Fruit fly (Drosophila melanogaster): ENCODE data around the gene ds.

ds gene

dm6 chr2L:734120-734519 is 19.3 kb upstream of the ds start:
- TF ChIP-seq CG34367 (tag; optimal IDR thresholded peaks at IDR 0.05) = no peak
- no peak for TF ChIP-seq Snoo (tag; optimal IDR thresholded peaks at IDR 0.05)
- TF ChIP-seq fd96Ca (GFP tag; IDR thresholded peaks at IDR 0.05) = peak; percentile 58; the same call in 2 of the 3 replicates
- no peak for TF ChIP-seq Pif1B (GFP tag; optimal IDR thresholded peaks at IDR 0.05)
- TF ChIP-seq CG9948 (tag; optimal IDR thresholded peaks at IDR 0.05) = no peak
- no peak for TF ChIP-seq CG13204 (GFP tag; optimal IDR thresholded peaks at IDR 0.05)
- peak; percentile 80 for TF ChIP-seq CG14655 (GFP tag; optimal IDR thresholded peaks at IDR 0.05)
- TF ChIP-seq rn (GFP tag; IDR thresholded peaks at IDR 0.05) = no peak
- TF ChIP-seq D1 (tag; optimal IDR thresholded peaks at IDR 0.05) = no peak
- TF ChIP-seq Pif1A (GFP tag; optimal IDR thresholded peaks at IDR 0.05) = no peak
- TF ChIP-seq CG10348 (GFP tag; IDR thresholded peaks at IDR 0.05) = no peak
- no peak for TF ChIP-seq CG17806 (tag; optimal IDR thresholded peaks at IDR 0.05)
- TF ChIP-seq Ets98B (GFP tag; IDR thresholded peaks at IDR 0.05) = peak; percentile 72
- no peak for TF ChIP-seq CG12605 (GFP tag; IDR thresholded peaks at IDR 0.05)
- no peak for TF ChIP-seq gl (tag; optimal IDR thresholded peaks at IDR 0.05)
- peak; percentile 77 for TF ChIP-seq CG8301 (tag; optimal IDR thresholded peaks at IDR 0.05)
- TF ChIP-seq CG15710 (tag; optimal IDR thresholded peaks at IDR 0.05) = no peak
- no peak for TF ChIP-seq EcR (GFP tag; optimal IDR thresholded peaks at IDR 0.05)
- no peak for TF ChIP-seq CG8159 (tag; optimal IDR thresholded peaks at IDR 0.05)
- TF ChIP-seq CG32121 (GFP tag; IDR thresholded peaks at IDR 0.05) = no peak; the same call in 1 of the 2 replicates
- TF ChIP-seq CG4496 (GFP tag; IDR thresholded peaks at IDR 0.05) = peak; percentile 78

DNA sequence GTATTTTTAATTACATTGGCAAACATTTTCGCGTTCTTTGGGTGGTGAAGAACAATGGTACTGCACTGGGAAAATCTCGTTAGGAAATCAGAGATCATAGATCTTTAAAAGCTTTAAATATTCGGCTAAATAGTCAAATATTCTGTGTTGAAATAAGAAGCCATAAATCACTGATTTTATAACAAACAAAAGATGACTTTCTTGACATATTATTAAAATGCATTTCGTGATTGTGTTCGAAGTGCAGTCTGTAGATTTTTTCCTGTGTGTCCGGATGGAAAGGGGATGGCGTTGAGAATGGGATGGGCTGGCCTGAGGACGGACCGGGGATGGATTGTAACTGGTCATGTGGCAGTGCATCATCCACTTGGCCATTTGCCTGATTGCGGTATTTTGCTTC is 17.3 kb upstream of the ds start:
- TF ChIP-seq Pif1A (GFP tag; optimal IDR thresholded peaks at IDR 0.05) (no peak), D1 (tag; optimal IDR thresholded peaks at IDR 0.05) (no peak), CG13204 (GFP tag; optimal IDR thresholded peaks at IDR 0.05) (no peak), CG10348 (GFP tag; IDR thresholded peaks at IDR 0.05) (no peak), CG8159 (tag; optimal IDR thresholded peaks at IDR 0.05) (no peak), CG8301 (tag; optimal IDR thresholded peaks at IDR 0.05) (peak; percentile 36), CG17806 (tag; optimal IDR thresholded peaks at IDR 0.05) (no peak), CG14655 (GFP tag; optimal IDR thresholded peaks at IDR 0.05) (peak; percentile 51)

DNA sequence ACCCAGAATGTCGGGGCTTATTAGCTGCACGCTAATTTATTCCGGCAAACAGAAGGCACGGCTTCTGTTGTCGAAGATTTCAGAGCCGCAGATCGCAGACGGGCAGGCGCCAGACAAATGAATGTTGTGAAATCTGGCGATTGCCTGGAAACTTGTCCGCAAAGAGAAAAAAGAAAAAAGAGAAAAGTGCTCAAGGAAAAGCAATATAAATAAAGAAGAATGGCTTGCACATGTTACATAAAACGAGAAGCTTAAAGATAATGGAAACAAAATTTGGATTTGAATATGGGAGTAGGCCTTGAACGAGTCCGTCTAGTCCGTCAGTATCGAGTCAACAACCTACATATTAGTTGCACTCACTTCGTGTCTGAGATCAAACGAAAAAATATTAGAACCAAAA is 13.3 kb upstream of the ds start, which contains the start of gene Hsp60B:
TSS of gene Hsp60B (plus strand) at position 301 of the 400 bp plus-strand sequence.
- TF ChIP-seq fd96Ca (GFP tag; IDR thresholded peaks at IDR 0.05) = no peak
- no peak for TF ChIP-seq CG12605 (GFP tag; IDR thresholded peaks at IDR 0.05)
- TF ChIP-seq CG17806 (tag; optimal IDR thresholded peaks at IDR 0.05) = no peak
- TF ChIP-seq rn (GFP tag; IDR thresholded peaks at IDR 0.05) = no peak
- no peak for TF ChIP-seq Pif1A (GFP tag; optimal IDR thresholded peaks at IDR 0.05)
- no peak for TF ChIP-seq CG13204 (GFP tag; optimal IDR thresholded peaks at IDR 0.05)
- TF ChIP-seq Snoo (tag; optimal IDR thresholded peaks at IDR 0.05) = no peak
- no peak for TF ChIP-seq CG34367 (tag; optimal IDR thresholded peaks at IDR 0.05)
- TF ChIP-seq Pif1B (GFP tag; optimal IDR thresholded peaks at IDR 0.05) = no peak
- no peak for TF ChIP-seq EcR (GFP tag; optimal IDR thresholded peaks at IDR 0.05)
- TF ChIP-seq CG4496 (GFP tag; IDR thresholded peaks at IDR 0.05) = no peak
- no peak for TF ChIP-seq CG15710 (tag; optimal IDR thresholded peaks at IDR 0.05)
- no peak for TF ChIP-seq CG14655 (GFP tag; optimal IDR thresholded peaks at IDR 0.05)
- no peak for TF ChIP-seq CG8301 (tag; optimal IDR thresholded peaks at IDR 0.05)
- TF ChIP-seq D1 (tag; optimal IDR thresholded peaks at IDR 0.05) = no peak
- TF ChIP-seq CG32121 (GFP tag; IDR thresholded peaks at IDR 0.05) = no peak

DNA sequence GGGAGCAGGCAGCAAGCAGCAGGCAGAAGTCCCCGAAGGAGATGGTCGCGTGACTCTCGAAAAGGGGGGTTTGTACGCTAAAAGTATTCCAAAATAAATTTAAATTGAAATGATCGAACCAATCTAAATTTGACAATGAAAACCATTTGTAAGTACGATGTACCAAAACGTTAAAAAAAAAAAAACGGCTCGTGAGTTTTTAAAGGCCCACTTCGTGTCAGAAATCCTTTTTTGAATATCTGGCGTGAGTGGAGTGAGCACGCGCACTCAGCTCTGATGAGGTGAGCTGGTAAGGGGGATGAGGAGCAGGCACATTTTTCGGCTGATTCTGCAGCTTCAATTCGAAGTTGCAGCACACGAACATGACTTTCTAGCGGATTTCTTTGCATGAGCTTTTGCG is 10.0 kb upstream of the ds start:
- TF ChIP-seq CG14655 (GFP tag; optimal IDR thresholded peaks at IDR 0.05) (peak; percentile 6), CG8301 (tag; optimal IDR thresholded peaks at IDR 0.05) (peak; percentile 12), CG4496 (GFP tag; IDR thresholded peaks at IDR 0.05) (no peak), Pif1A (GFP tag; optimal IDR thresholded peaks at IDR 0.05) (peak; percentile 16)

dm6 chr2L:723799-724531 is 9.2 kb upstream of the ds start:
- peak; percentile 49 for TF ChIP-seq CG9948 (tag; optimal IDR thresholded peaks at IDR 0.05)
- TF ChIP-seq D1 (tag; optimal IDR thresholded peaks at IDR 0.05) = no peak
- peak; percentile 49 for TF ChIP-seq CG15710 (tag; optimal IDR thresholded peaks at IDR 0.05)
- TF ChIP-seq CG10348 (GFP tag; IDR thresholded peaks at IDR 0.05) = no peak
- peak; percentile 58 for TF ChIP-seq CG34367 (tag; optimal IDR thresholded peaks at IDR 0.05)
- peak; percentile 63 for TF ChIP-seq CG17806 (tag; optimal IDR thresholded peaks at IDR 0.05)
- no peak for TF ChIP-seq CG13204 (GFP tag; optimal IDR thresholded peaks at IDR 0.05)
- TF ChIP-seq fd96Ca (GFP tag; IDR thresholded peaks at IDR 0.05) = no peak
- no peak for TF ChIP-seq Snoo (tag; optimal IDR thresholded peaks at IDR 0.05)
- TF ChIP-seq CG32121 (GFP tag; IDR thresholded peaks at IDR 0.05) = no peak
- TF ChIP-seq CG8159 (tag; optimal IDR thresholded peaks at IDR 0.05) = peak; percentile 78
- peak; percentile 46 for TF ChIP-seq gl (tag; optimal IDR thresholded peaks at IDR 0.05)
- peak; percentile 22; the same call in 1 of the 2 replicates for TF ChIP-seq rn (GFP tag; IDR thresholded peaks at IDR 0.05)
- TF ChIP-seq Pif1A (GFP tag; optimal IDR thresholded peaks at IDR 0.05) = peak; percentile 31
- peak; percentile 61; the same call in 2 of the 3 replicates for TF ChIP-seq CG4496 (GFP tag; IDR thresholded peaks at IDR 0.05)
- no peak for TF ChIP-seq Ets98B (GFP tag; IDR thresholded peaks at IDR 0.05)
- TF ChIP-seq Pif1B (GFP tag; optimal IDR thresholded peaks at IDR 0.05) = peak; percentile 58
- peak; percentile 8 for TF ChIP-seq CG8301 (tag; optimal IDR thresholded peaks at IDR 0.05)
- TF ChIP-seq CG12605 (GFP tag; IDR thresholded peaks at IDR 0.05) = no peak
- peak; percentile 91 for TF ChIP-seq EcR (GFP tag; optimal IDR thresholded peaks at IDR 0.05)
- peak; percentile 43 for TF ChIP-seq CG14655 (GFP tag; optimal IDR thresholded peaks at IDR 0.05)

dm6 chr2L:722912-723311 is 8.1 kb upstream of the ds start:
- 0 out of 2 replicates have a peak, but pooled peaks have one; percentile 15 for TF ChIP-seq rn (GFP tag; IDR thresholded peaks at IDR 0.05)
- TF ChIP-seq CG17806 (tag; optimal IDR thresholded peaks at IDR 0.05) = no peak
- peak; percentile 65; the same call in 1 of the 3 replicates for TF ChIP-seq CG4496 (GFP tag; IDR thresholded peaks at IDR 0.05)
- peak; percentile 46; the same call in 1 of the 2 replicates for TF ChIP-seq CG32121 (GFP tag; IDR thresholded peaks at IDR 0.05)
- TF ChIP-seq CG10348 (GFP tag; IDR thresholded peaks at IDR 0.05) = no peak
- TF ChIP-seq CG15710 (tag; optimal IDR thresholded peaks at IDR 0.05) = no peak
- peak; percentile 71 for TF ChIP-seq Ets98B (GFP tag; IDR thresholded peaks at IDR 0.05)
- peak; percentile 12 for TF ChIP-seq CG14655 (GFP tag; optimal IDR thresholded peaks at IDR 0.05)
- peak; percentile 75 for TF ChIP-seq fd96Ca (GFP tag; IDR thresholded peaks at IDR 0.05)

Measured in whole organism, pupa.